Fruit fly (Drosophila melanogaster) Kc167 (cell line): ENCODE results near the gene Ggt-1.

ENCODE experiments used
- h ChIP-seq: fragments of >200 bp; optimal IDR thresholded peaks from 3 replicates; lab custom pipeline; 2018; ENCODE audit warnings: missing external identifiers
- psq ChIP-seq: fragments of >200 bp; optimal IDR thresholded peaks from 2 replicates; lab custom pipeline; 2017; ENCODE audit warnings: missing external identifiers

DNA sequence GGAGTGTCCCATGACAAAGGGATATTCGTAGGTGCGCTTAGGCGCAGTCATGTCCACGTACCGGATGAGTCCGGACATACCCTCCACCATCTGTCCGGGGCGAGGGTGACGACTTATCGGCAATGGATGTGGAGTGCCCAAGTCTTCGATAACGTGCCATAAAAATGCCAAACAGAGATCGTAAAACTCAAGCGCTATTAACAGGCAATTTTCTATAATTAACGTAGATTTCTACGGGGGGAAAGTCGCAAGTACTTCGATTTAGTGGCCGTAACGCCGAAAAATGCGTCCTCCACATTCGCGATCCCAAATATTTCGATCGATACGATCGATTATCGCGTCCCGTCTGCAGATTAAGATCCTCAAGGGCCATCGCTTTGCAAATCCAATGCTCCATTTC, 2.9 kb downstream of the Ggt-1 start:
- TF ChIP-seq h (lab: Kevin White, UChicago) (no peak), psq (lab: Kevin White, UChicago) (no peak)
